Fruit fly (Drosophila melanogaster) whole organism, adult: ENCODE data around the gene CG14036.

ENCODE experiments used
- CG11617 ChIP-seq: fragments of 200-800 bp; sonication (Bioruptor generic); optimal IDR thresholded peaks from 2 replicates; lab custom pipeline; 2017; ENCODE audit warnings: mild to moderate bottlenecking, missing biosample characterization, missing genetic modification reagents, missing genetic modification characterization
- CG1620 ChIP-seq: fragments of 200-800 bp; sonication (Bioruptor generic); optimal IDR thresholded peaks from 2 replicates; lab custom pipeline; 2016; ENCODE audit warnings: missing biosample characterization, missing genetic modification characterization
- CG33017 ChIP-seq: fragments of 200-800 bp; sonication (Bioruptor generic); optimal IDR thresholded peaks from 2 replicates; lab custom pipeline; 2018; ENCODE audit warnings: missing biosample characterization, mild to moderate bottlenecking, missing genetic modification characterization, moderate library complexity
- Clk ChIP-seq: fragments of 200-800 bp; sonication (Bioruptor generic); optimal IDR thresholded peaks from 2 replicates; lab custom pipeline; 2017; ENCODE audit warnings: missing biosample characterization, missing genetic modification characterization
- Hr96 ChIP-seq: fragments of 200-800 bp; sonication (Bioruptor generic); optimal IDR thresholded peaks from 2 replicates; lab custom pipeline; 2016; ENCODE audit warnings: missing biosample characterization, missing genetic modification characterization
- bab1 ChIP-seq: fragments of 200-800 bp; sonication (Bioruptor generic); optimal IDR thresholded peaks from 3 replicates; lab custom pipeline; 2019; ENCODE audit warnings: missing biosample characterization, mild to moderate bottlenecking, missing genetic modification characterization, moderate library complexity
- kay ChIP-seq: fragments of 200-800 bp; sonication (Bioruptor generic); peaks from one replicate; lab custom pipeline; 2016; ENCODE audit warnings: missing biosample characterization, missing genetic modification characterization, borderline replicate concordance

DNA sequence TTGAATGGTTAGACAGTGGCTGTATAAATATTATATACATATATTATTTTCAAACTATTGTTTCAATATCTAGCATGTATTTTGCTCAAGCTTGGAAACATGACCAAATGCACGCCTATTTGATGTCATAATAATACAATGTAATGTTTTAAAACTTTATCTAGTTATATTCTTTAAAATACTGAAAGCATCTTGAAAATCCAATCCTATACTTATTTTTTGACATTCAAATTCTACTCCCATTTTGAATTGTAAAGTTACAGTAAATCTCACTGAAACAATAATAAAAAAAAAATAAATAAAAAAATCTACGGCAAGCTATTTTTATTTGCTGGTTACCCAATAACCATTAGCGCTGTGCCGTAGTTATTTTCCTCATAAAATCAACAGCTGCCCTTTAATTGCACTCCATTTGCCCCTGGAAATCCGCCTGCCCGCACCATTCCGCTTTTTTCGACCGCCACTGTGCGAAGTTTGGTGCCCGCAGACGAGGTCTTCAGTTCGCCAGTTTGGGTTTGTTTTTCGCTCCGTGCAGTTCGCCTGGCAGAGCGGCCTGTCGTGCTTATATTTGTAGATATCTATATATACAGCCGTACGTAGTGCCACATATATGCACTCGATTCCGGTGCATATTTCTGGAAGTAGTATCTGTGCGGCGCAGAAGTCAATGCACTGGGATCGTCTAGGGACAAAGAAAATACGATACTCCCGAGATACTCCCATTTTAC is 9.8 kb downstream of the CG14036 start:
- TF ChIP-seq CG11617 (GFP tag; lab: Kevin White, UChicago): peak; percentile 57
- no peak for TF ChIP-seq Clk (GFP tag; lab: Kevin White, UChicago)
- no peak for TF ChIP-seq bab1 (GFP tag; lab: Kevin White, UChicago)
- peak; percentile 66 for TF ChIP-seq kay (GFP tag; lab: Kevin White, UChicago)
- peak; percentile 57 for TF ChIP-seq CG33017
- TF ChIP-seq Hr96 (GFP tag; lab: Kevin White, UChicago): no peak
- TF ChIP-seq CG1620 (GFP tag; lab: Kevin White, UChicago): peak; percentile 4
